Worm (Caenorhabditis elegans) whole organism, L2 larva: ENCODE measurements around the gene mec-12.

Experiments
- F13H6.1 ChIP-seq: sonication (generic microtip); optimal IDR thresholded peaks from 2 replicates; lab custom pipeline; 2016; ENCODE audit warnings: missing genetic modification characterization, missing compliant biosample characterization
- ZK546.5 ChIP-seq: sonication (generic microtip); optimal IDR thresholded peaks from 2 replicates; lab custom pipeline; 2017; ENCODE audit warnings: missing biosample characterization, missing genetic modification characterization
- alr-1 ChIP-seq: fragments of 150-350 bp; optimal IDR thresholded peaks from 2 replicates; lab custom pipeline; 2014; ENCODE audit warnings: missing biosample characterization, missing genetic modification characterization
- aly-2 ChIP-seq: fragments of 150-350 bp; optimal IDR thresholded peaks from 2 replicates; lab custom pipeline; 2014; ENCODE audit warnings: missing biosample characterization, missing genetic modification characterization
- blmp-1 ChIP-seq: sonication (generic microtip); optimal IDR thresholded peaks from 2 replicates; lab custom pipeline; 2017; ENCODE audit warnings: missing genetic modification characterization, mild to moderate bottlenecking, missing compliant biosample characterization, antibody characterized with exemption, moderate library complexity; ENCODE audit not compliant: insufficient read depth
- dmd-4 ChIP-seq: sonication (generic microtip); optimal IDR thresholded peaks from 2 replicates; lab custom pipeline; 2017; ENCODE audit warnings: missing biosample characterization, missing genetic modification characterization
- lin-39 ChIP-seq: fragments of 150-350 bp; optimal IDR thresholded peaks from 2 replicates; lab custom pipeline; 2014; ENCODE audit warnings: missing biosample characterization, missing genetic modification reagents, missing genetic modification characterization
- mbf-1 ChIP-seq: sonication (generic microtip); optimal IDR thresholded peaks from 2 replicates; lab custom pipeline; 2017; ENCODE audit warnings: missing biosample characterization, missing genetic modification characterization
- mdl-1 ChIP-seq, 2 experiments: fragments of 150-350 bp in 1 of 2; sonication (generic microtip) in 1 of 2; optimal IDR thresholded peaks; 2 replicates each; lab custom pipeline; 2017; ENCODE audit warnings: missing biosample characterization in 2 of 2, missing genetic modification characterization in 2 of 2
- nhr-11 ChIP-seq: fragments of 150-350 bp; optimal IDR thresholded peaks from 2 replicates; lab custom pipeline; 2014; ENCODE audit warnings: missing biosample characterization, missing genetic modification characterization
- peb-1 ChIP-seq: fragments of 150-350 bp; optimal IDR thresholded peaks from 2 replicates; lab custom pipeline; 2014; ENCODE audit warnings: missing biosample characterization, missing genetic modification characterization
- unc-55 ChIP-seq: fragments of 150-350 bp; sonication (generic microtip); optimal IDR thresholded peaks from 3 replicates; lab custom pipeline; 2014; ENCODE audit warnings: missing biosample characterization, missing genetic modification reagents, missing genetic modification characterization
- unc-62 ChIP-seq: fragments of 150-350 bp; optimal IDR thresholded peaks from 2 replicates; lab custom pipeline; 2014; ENCODE audit warnings: missing biosample characterization, missing genetic modification reagents, missing genetic modification characterization
- zag-1 ChIP-seq: fragments of 150-350 bp; optimal IDR thresholded peaks from 2 replicates; lab custom pipeline; 2014; ENCODE audit warnings: missing biosample characterization, missing genetic modification characterization
- ztf-4 ChIP-seq: fragments of 150-350 bp; optimal IDR thresholded peaks from 2 replicates; lab custom pipeline; 2014; ENCODE audit warnings: missing biosample characterization, missing genetic modification characterization

Gene mec-12

DNA sequence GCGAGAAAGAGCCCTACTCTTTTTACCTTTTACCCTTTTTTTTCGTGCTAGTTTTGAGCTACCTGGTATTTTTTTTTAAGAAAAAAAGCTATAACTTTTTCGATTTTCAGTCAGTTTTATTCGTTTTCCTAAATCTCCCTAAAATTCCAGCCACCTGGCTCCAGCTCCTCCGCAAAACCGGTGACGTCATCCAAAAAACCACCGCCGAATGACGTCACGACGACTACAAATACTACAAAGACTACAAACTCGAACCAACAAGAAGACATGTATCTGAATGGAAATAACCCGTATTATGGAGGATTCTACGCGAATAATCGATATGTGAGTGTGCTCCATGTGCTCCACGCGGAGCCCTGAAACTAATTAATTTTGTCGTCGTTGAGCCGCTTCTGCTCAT is 44.3 kb downstream of the mec-12 start:
- TF ChIP-seq ZK546.5 (no peak), lin-39 (tag; lab: Kevin White, UChicago) (no peak), unc-62 (GFP tag; lab: Kevin White, UChicago) (no peak), dmd-4 (no peak)
- TF ChIP-seq, all 48 proteins: peak for 0

DNA sequence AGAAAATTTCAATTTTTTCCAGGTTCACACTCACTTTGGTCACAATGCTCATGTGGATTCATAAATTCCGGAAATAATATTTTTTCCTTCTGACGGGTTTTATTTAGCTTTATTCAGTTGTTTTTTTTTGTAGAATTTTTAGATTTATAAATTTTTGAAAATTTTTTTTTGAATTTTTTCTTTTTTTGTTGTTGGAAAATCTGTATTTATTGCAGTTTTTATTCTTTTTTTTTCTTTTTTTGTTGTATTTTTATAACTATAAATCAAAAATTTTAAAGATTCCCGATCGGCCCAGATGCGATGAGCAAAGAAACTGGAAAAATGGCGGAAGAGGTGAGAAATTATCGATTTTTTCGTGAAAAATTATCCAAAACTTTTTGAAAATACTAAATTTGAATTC is 47.5 kb downstream of the mec-12 start, which contains the start of gene ccep-135:
Gene ccep-135, plus strand, starts transcription at position 301 of the 400 bp plus-strand sequence.
- TF ChIP-seq unc-55 (GFP tag; lab: Kevin White, UChicago), result no peak
- TF ChIP-seq alr-1 (tag; lab: Kevin White, UChicago), result no peak
- no peak for TF ChIP-seq blmp-1
- TF ChIP-seq, all 48 proteins: peak for 0

ce11 chrIII:3086471-3086870 is 52.6 kb downstream of the mec-12 start, which contains the start of gene sft-1:
Gene sft-1 (plus strand): TSS chrIII:3086671.
- no peak for TF ChIP-seq peb-1 (tag; lab: Kevin White, UChicago)
- no peak for TF ChIP-seq F13H6.1 (tag; lab: Kevin White, UChicago)
- no peak for TF ChIP-seq nhr-11 (tag; lab: Kevin White, UChicago)
- no peak for TF ChIP-seq mdl-1 (tag; optimal IDR thresholded peaks at IDR 0.05; lab: Kevin White, UChicago)
- no peak for TF ChIP-seq aly-2 (tag; lab: Kevin White, UChicago)
- no peak for TF ChIP-seq dmd-4
- TF ChIP-seq ztf-4 (tag; lab: Kevin White, UChicago), result no peak
- no peak for TF ChIP-seq zag-1 (tag; lab: Kevin White, UChicago)
- no peak for TF ChIP-seq mbf-1 (tag; lab: Kevin White, UChicago)
- TF ChIP-seq, all 48 proteins: peak for 0
